Worm (Caenorhabditis elegans) whole organism, early embryonic: ENCODE data around the gene ZK1073.1.

Source experiments
- B0310.2 ChIP-seq: sonication (generic microtip); optimal IDR thresholded peaks from 2 replicates; lab custom pipeline; 2016; ENCODE audit warnings: mild to moderate bottlenecking, missing genetic modification characterization, missing compliant biosample characterization
- F13C5.2 ChIP-seq: sonication (generic microtip); optimal IDR thresholded peaks from 2 replicates; lab custom pipeline; 2017; ENCODE audit warnings: mild to moderate bottlenecking, missing genetic modification characterization, inconsistent platforms, missing compliant biosample characterization
- aly-1 ChIP-seq: sonication (generic microtip); optimal IDR thresholded peaks from 2 replicates; lab custom pipeline; 2016; ENCODE audit warnings: missing genetic modification characterization, missing compliant biosample characterization
- ama-1 ChIP-seq: fragments of 150-350 bp; optimal IDR thresholded peaks from 2 replicates; lab custom pipeline; 2014
- ceh-13 ChIP-seq: fragments of 200-800 bp; sonication (Bioruptor generic); optimal IDR thresholded peaks from 2 replicates; lab custom pipeline; 2018; ENCODE audit warnings: mild to moderate bottlenecking, missing genetic modification characterization, missing compliant biosample characterization
- ceh-36 ChIP-seq: sonication (generic microtip); optimal IDR thresholded peaks from 2 replicates; lab custom pipeline; 2016; ENCODE audit warnings: missing genetic modification characterization, inconsistent platforms, missing compliant biosample characterization
- ets-7 ChIP-seq: sonication (generic microtip); optimal IDR thresholded peaks from 2 replicates; lab custom pipeline; 2016; ENCODE audit warnings: missing genotype, missing genetic modification characterization, missing compliant biosample characterization
- flt-1 ChIP-seq: fragments of 200-800 bp; sonication (Bioruptor generic); IDR thresholded peaks from 2 replicates; pipeline ENCODE4 v1.3.6; 2022; ENCODE audit warnings: missing genetic modification characterization, missing compliant biosample characterization
- hmbx-1 ChIP-seq: sonication (generic microtip); optimal IDR thresholded peaks from 2 replicates; lab custom pipeline; 2016; ENCODE audit warnings: mild to moderate bottlenecking, missing genetic modification characterization, missing compliant biosample characterization
- hmg-4 ChIP-seq: fragments of 200-800 bp; sonication (Bioruptor generic); optimal IDR thresholded peaks from 2 replicates; lab custom pipeline; 2018; ENCODE audit warnings: mild to moderate bottlenecking, missing genetic modification characterization, missing compliant biosample characterization
- hnd-1 ChIP-seq: sonication (generic microtip); optimal IDR thresholded peaks from 2 replicates; lab custom pipeline; 2016; ENCODE audit warnings: missing genetic modification characterization, missing compliant biosample characterization
- pes-1 ChIP-seq: fragments of 200-800 bp; sonication (Bioruptor generic); IDR thresholded peaks from 2 replicates; pipeline ENCODE4 v1.3.6; 2022; ENCODE audit warnings: missing genetic modification reagents, missing genetic modification characterization, missing compliant biosample characterization
- scrt-1 ChIP-seq: fragments of 200-800 bp; sonication (Bioruptor generic); IDR thresholded peaks from 2 replicates; pipeline ENCODE4 v1.3.6; 2022; ENCODE audit warnings: missing genetic modification characterization, missing compliant biosample characterization
- sea-1 ChIP-seq: fragments of 200-800 bp; sonication (Bioruptor generic); conservative IDR thresholded peaks from 2 replicates; pipeline ENCODE4 v1.3.6; 2022; ENCODE audit warnings: missing genetic modification characterization, missing compliant biosample characterization
- tbx-11 ChIP-seq: fragments of 200-800 bp; sonication (Bioruptor generic); IDR thresholded peaks from 2 replicates; pipeline ENCODE4 v1.3.6; 2022; ENCODE audit warnings: missing genetic modification characterization, missing compliant biosample characterization
- tbx-37 ChIP-seq: fragments of 200-800 bp; sonication (Bioruptor generic); conservative IDR thresholded peaks from 2 replicates; pipeline ENCODE4 v1.3.6; 2022; ENCODE audit warnings: missing genetic modification reagents, missing genetic modification characterization, missing compliant biosample characterization
- tra-4 ChIP-seq: sonication (generic microtip); optimal IDR thresholded peaks from 2 replicates; lab custom pipeline; 2017; ENCODE audit warnings: missing genetic modification characterization, missing compliant biosample characterization

Gene ZK1073.1

ce11 chrX:16091166-16091565, 37.5 kb downstream of the ZK1073.1 start:
- TF ChIP-seq F13C5.2 (tag; lab: Kevin White, UChicago) (no peak), tra-4 (tag; lab: Kevin White, UChicago) (no peak), pes-1 (GFP tag; lab: Robert Waterston, UW) (no peak), ceh-13 (no peak), aly-1 (tag; lab: Kevin White, UChicago) (no peak), scrt-1 (GFP tag; lab: Robert Waterston, UW) (no peak), flt-1 (GFP tag; lab: Robert Waterston, UW) (no peak)

ce11 chrX:16087842-16088241, 40.8 kb downstream of the ZK1073.1 start:
- TF ChIP-seq aly-1 (tag; lab: Kevin White, UChicago) (no peak), F13C5.2 (tag; lab: Kevin White, UChicago) (no peak), ama-1 (lab: Kevin White, UChicago) (no peak), tbx-11 (GFP tag; lab: Robert Waterston, UW) (no peak), flt-1 (GFP tag; lab: Robert Waterston, UW) (no peak), ets-7 (tag; lab: Kevin White, UChicago) (no peak), hmg-4 (GFP tag; lab: Kevin White, UChicago) (no peak), pes-1 (GFP tag; lab: Robert Waterston, UW) (no peak), ceh-36 (tag; lab: Kevin White, UChicago) (no peak), sea-1 (no peak), hmbx-1 (tag; lab: Kevin White, UChicago) (no peak), scrt-1 (GFP tag; lab: Robert Waterston, UW) (no peak), tra-4 (tag; lab: Kevin White, UChicago) (no peak), ceh-13 (no peak), tbx-37 (GFP tag; lab: Robert Waterston, UW) (no peak), B0310.2 (tag; lab: Kevin White, UChicago) (no peak), hnd-1 (tag; lab: Kevin White, UChicago) (no peak)

ce11 chrX:16085094-16085493, 43.6 kb downstream of the ZK1073.1 start, which contains the start of gene C30F2.2:
Gene C30F2.2, minus strand, starts transcription at chrX:16085215.
- TF ChIP-seq sea-1 (no peak), tbx-11 (GFP tag; lab: Robert Waterston, UW) (no peak), ama-1 (lab: Kevin White, UChicago) (no peak), tbx-37 (GFP tag; lab: Robert Waterston, UW) (no peak), F13C5.2 (tag; lab: Kevin White, UChicago) (no peak), scrt-1 (GFP tag; lab: Robert Waterston, UW) (no peak), hnd-1 (tag; lab: Kevin White, UChicago) (no peak), aly-1 (tag; lab: Kevin White, UChicago) (no peak), hmbx-1 (tag; lab: Kevin White, UChicago) (no peak), ceh-13 (no peak), tra-4 (tag; lab: Kevin White, UChicago) (no peak), B0310.2 (tag; lab: Kevin White, UChicago) (no peak), pes-1 (GFP tag; lab: Robert Waterston, UW) (no peak)

- TF ChIP-seq hmg-4 (GFP tag; lab: Kevin White, UChicago): no peak
- no peak for TF ChIP-seq ceh-36 (tag; lab: Kevin White, UChicago)
- TF ChIP-seq pes-1 (GFP tag; lab: Robert Waterston, UW): no peak
- no peak for TF ChIP-seq F13C5.2 (tag; lab: Kevin White, UChicago)
- TF ChIP-seq ama-1 (lab: Kevin White, UChicago): no peak
- TF ChIP-seq flt-1 (GFP tag; lab: Robert Waterston, UW): no peak
- TF ChIP-seq ets-7 (tag; lab: Kevin White, UChicago): no peak
- TF ChIP-seq hmbx-1 (tag; lab: Kevin White, UChicago): no peak
- no peak for TF ChIP-seq tra-4 (tag; lab: Kevin White, UChicago)
- no peak for TF ChIP-seq aly-1 (tag; lab: Kevin White, UChicago)
- no peak for TF ChIP-seq sea-1
- TF ChIP-seq tbx-37 (GFP tag; lab: Robert Waterston, UW): no peak
- no peak for TF ChIP-seq scrt-1 (GFP tag; lab: Robert Waterston, UW)
- TF ChIP-seq ceh-13: no peak
- no peak for TF ChIP-seq B0310.2 (tag; lab: Kevin White, UChicago)
- TF ChIP-seq tbx-11 (GFP tag; lab: Robert Waterston, UW): no peak
- TF ChIP-seq hnd-1 (tag; lab: Kevin White, UChicago): no peak
Observed at ce11 chrX:16082024-16082423, 46.6 kb downstream of the ZK1073.1 start, which contains the start of gene idpp-14. Gene idpp-14, plus strand, starts transcription at chrX:16082347.

ce11 chrX:16078695-16079094, 50.0 kb downstream of the ZK1073.1 start:
- no peak for TF ChIP-seq tra-4 (tag; lab: Kevin White, UChicago)
- TF ChIP-seq sea-1: no peak

- TF ChIP-seq aly-1 (tag; lab: Kevin White, UChicago) (no peak), scrt-1 (GFP tag; lab: Robert Waterston, UW) (no peak), B0310.2 (tag; lab: Kevin White, UChicago) (no peak), ama-1 (lab: Kevin White, UChicago) (no peak), sea-1 (no peak), ceh-13 (no peak), F13C5.2 (tag; lab: Kevin White, UChicago) (no peak), flt-1 (GFP tag; lab: Robert Waterston, UW) (no peak), tbx-37 (GFP tag; lab: Robert Waterston, UW) (no peak)
Observed at ce11 chrX:16076470-16076869, 52.2 kb downstream of the ZK1073.1 start, which contains the start of gene C30F2.4. Gene C30F2.4, minus strand, starts transcription at chrX:16076570.
